Worm (Caenorhabditis elegans): ENCODE measurements around the gene odc-1.

Gene odc-1

DNA sequence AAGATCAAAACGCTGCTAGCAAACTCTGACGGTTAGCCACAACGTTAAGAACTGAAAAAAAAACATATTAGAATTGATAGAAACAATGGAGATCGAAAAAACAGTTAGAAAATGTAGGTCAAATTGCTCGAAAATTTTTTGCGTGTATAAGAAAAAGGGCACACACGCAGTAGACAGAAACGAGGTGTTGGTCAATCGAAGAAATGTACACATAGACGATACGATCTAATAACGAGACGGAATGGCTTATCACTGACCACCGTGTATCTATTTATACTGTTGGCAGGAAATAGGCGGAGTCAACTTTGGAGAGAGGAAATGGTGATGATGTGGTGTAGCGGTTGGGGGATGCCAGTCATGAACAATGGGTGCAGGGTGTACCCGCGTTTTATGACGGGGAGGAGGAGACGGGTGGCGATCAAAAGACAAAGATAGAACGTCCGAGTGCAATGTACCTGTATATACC, at the start of gene odc-1:
TSS of gene odc-1 (minus strand) at position 51 of the 466 bp plus-strand sequence.
- no peak for TF ChIP-seq egl-27 (tag; optimal IDR thresholded peaks at IDR 0.05)
- no peak for TF ChIP-seq pqm-1 (tag; optimal IDR thresholded peaks at IDR 0.05)
- TF ChIP-seq hlh-11 (tag; optimal IDR thresholded peaks at IDR 0.05): peak; percentile 11
- no peak for TF ChIP-seq daf-8 (GFP tag; IDR thresholded peaks at IDR 0.05)
- no peak for TF ChIP-seq mdt-29 (GFP tag; IDR thresholded peaks at IDR 0.05)
- peak; percentile 16 for TF ChIP-seq nhr-48 (tag; optimal IDR thresholded peaks at IDR 0.05)
- TF ChIP-seq duxl-1 (tag; optimal IDR thresholded peaks at IDR 0.05; ENCODE audit: poor library complexity): no peak
- TF ChIP-seq unc-62 (GFP tag; optimal IDR thresholded peaks at IDR 0.05 in 1 of 2): peak in 1 of 2 experiments; percentile 33
- TF ChIP-seq unc-62 (tag; optimal IDR thresholded peaks at IDR 0.05): no peak
- no peak for TF ChIP-seq dve-1 (tag; optimal IDR thresholded peaks at IDR 0.05; ENCODE audit: insufficient read depth)
- 0 out of 2 replicates have a peak, but pooled peaks have one; percentile 56 for TF ChIP-seq dmd-8 (GFP tag; IDR thresholded peaks at IDR 0.05)
- no peak for TF ChIP-seq zfp-2 (tag; optimal IDR thresholded peaks at IDR 0.05)
- TF ChIP-seq dpl-1 (GFP tag; optimal IDR thresholded peaks at IDR 0.05): no peak
- no peak for TF ChIP-seq rbr-2 (tag; optimal IDR thresholded peaks at IDR 0.05)
- TF ChIP-seq ces-1 (GFP tag; optimal IDR thresholded peaks at IDR 0.05): no peak
- no peak for TF ChIP-seq ctbp-1 (GFP tag; IDR thresholded peaks at IDR 0.05)
- no peak for TF ChIP-seq nhr-11 (tag; optimal IDR thresholded peaks at IDR 0.05)
- TF ChIP-seq lin-15B (tag; optimal IDR thresholded peaks at IDR 0.05): no peak
- TF ChIP-seq daf-16 (GFP tag; optimal IDR thresholded peaks at IDR 0.05): no peak
- peak; percentile 35 for TF ChIP-seq daf-16 (tag; optimal IDR thresholded peaks at IDR 0.05)
- TF ChIP-seq egl-43 (GFP tag; IDR thresholded peaks at IDR 0.05): 0 out of 2 replicates have a peak, but pooled peaks have one; percentile 5
- TF ChIP-seq cey-2 (tag; optimal IDR thresholded peaks at IDR 0.05; ENCODE audit: borderline replicate concordance, insufficient read depth): no peak

DNA sequence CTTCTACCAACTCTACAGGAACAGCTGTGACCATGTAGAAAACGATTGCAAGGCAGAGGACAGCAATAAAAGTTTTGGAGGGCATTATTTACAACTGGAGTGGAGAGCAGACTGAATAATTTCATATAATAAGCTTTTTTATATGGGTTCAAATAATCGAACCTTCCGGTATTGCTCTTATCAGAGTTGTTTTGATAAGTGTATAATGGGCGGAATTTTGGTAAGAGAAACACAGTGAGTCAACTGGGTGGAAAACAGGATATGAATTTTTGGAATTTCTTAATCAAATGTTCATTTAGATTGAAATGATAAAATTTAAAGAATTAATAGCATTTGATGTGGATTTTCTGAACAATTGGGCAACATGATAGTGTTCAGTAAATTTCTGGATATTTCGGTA, 49.7 kb upstream of the odc-1 start, which contains the start of gene Y57E12B.11:
TSS of gene Y57E12B.11 (minus strand) at position 101 of the 400 bp plus-strand sequence.
- TF ChIP-seq ces-1 (GFP tag; optimal IDR thresholded peaks at IDR 0.05): no peak
- no peak for TF ChIP-seq F37D6.2 (tag; optimal IDR thresholded peaks at IDR 0.05)
- TF ChIP-seq Y5F2A.4 (GFP tag; optimal IDR thresholded peaks at IDR 0.05): no peak
- no peak for TF ChIP-seq zip-2 (tag; optimal IDR thresholded peaks at IDR 0.05)

DNA sequence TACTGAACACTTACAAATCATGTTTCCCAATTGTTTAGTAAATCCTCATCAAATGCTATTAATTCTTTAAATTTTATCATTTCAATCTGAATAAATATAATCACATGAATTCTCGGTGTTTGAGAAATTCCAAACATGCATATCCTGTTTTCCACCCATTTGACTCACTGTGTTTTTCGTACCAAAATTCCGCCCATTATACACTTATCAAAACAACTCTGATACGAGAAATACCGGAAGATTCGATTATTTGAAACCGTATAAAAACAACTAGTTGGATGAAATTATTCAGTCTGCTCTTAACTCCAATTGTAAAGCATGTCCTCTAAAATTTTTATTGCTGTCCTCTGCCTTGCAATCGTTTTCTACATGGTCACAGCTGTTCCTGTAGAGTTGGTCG, 48.2 kb upstream of the odc-1 start, which contains the start of gene Y57E12B.1:
TSS of gene Y57E12B.1 (plus strand) at position 301 of the 400 bp plus-strand sequence.
- TF ChIP-seq daf-8 (GFP tag; IDR thresholded peaks at IDR 0.05) (no peak), lin-13 (GFP tag; optimal IDR thresholded peaks at IDR 0.05) (no peak)

DNA sequence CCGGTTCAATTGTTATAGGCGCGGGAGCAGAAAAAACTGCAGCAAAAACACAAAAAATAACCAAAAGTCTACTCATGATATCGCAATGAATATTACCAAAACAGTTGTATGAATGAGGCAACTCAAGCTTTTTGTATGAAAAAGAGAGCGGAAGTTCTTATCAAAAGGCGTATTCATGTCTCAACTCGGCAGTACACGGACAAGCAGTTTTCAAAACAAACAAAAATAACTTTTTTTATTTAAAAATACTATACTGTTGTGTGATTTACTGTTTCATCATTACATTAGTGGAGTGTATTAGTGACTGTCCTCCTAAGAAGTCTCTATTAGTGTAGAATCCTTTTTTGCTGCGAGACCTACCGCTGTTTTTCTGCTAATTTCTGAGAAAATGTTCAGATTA, 47.4 kb upstream of the odc-1 start, which contains the start of gene Y57E12B.4:
TSS of gene Y57E12B.4 (minus strand) at position 101 of the 400 bp plus-strand sequence.
- no peak for TF ChIP-seq egl-27 (tag; optimal IDR thresholded peaks at IDR 0.05)

DNA sequence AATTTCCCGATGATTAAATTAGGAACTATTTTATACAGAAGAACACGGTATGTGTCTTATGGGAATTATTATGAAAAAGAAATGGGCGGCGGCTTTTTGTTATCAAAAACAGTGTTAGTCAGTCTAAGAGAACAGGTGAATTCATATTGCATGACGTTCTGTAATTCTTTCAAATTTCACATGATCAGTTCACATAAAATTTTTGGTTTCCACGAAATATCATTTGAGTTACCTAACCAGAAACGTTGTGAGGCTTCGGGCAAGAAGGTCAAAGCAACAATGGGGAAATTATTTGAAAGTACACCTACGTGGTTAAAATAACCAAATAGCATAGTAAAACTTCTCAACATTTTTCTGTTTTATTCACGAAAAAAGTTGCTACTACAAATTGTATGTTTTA, 35.9 kb upstream of the odc-1 start, which contains the start of gene Y57E12B.10:
TSS of gene Y57E12B.10 (minus strand) at position 101 of the 400 bp plus-strand sequence.
- TF ChIP-seq F26F4.8 (GFP tag; conservative IDR thresholded peaks at IDR 0.05) (no peak), lim-7 (GFP tag; IDR thresholded peaks at IDR 0.05) (no peak), spr-1 (tag; optimal IDR thresholded peaks at IDR 0.05) (no peak), F10B5.3 (tag; optimal IDR thresholded peaks at IDR 0.05) (no peak), zfp-3 (GFP tag; conservative IDR thresholded peaks at IDR 0.05) (no peak), ceh-28 (tag; optimal IDR thresholded peaks at IDR 0.05) (no peak), aly-2 (tag; optimal IDR thresholded peaks at IDR 0.05) (no peak), cey-2 (tag; optimal IDR thresholded peaks at IDR 0.05; ENCODE audit: borderline replicate concordance, insufficient read depth) (no peak), zip-2 (tag; optimal IDR thresholded peaks at IDR 0.05) (no peak), zag-1 (tag; optimal IDR thresholded peaks at IDR 0.05) (no peak), ceh-62 (tag; optimal IDR thresholded peaks at IDR 0.05) (no peak), lin-1 (GFP tag; IDR thresholded peaks at IDR 0.05) (no peak)
